Fruit fly (Drosophila melanogaster) whole organism, embryonic: ENCODE data around the gene CG6066.

Source experiments
- Blimp-1 ChIP-seq: fragments of 200-800 bp; sonication (Bioruptor generic); optimal IDR thresholded peaks from 3 replicates; lab custom pipeline; 2018; ENCODE audit warnings: missing biosample characterization, missing genetic modification characterization, mild to moderate bottlenecking, moderate library complexity, missing genetic modification reagents
- Bteb2 ChIP-seq: fragments of 200-800 bp; sonication (Bioruptor generic); optimal IDR thresholded peaks from 2 replicates; lab custom pipeline; 2016; ENCODE audit warnings: missing biosample characterization, missing genetic modification characterization
- CG10147 ChIP-seq: fragments of 200-800 bp; sonication (Bioruptor generic); optimal IDR thresholded peaks from 2 replicates; lab custom pipeline; 2019; ENCODE audit warnings: missing biosample characterization, mild to moderate bottlenecking, missing genetic modification characterization, moderate library complexity
- CG10267 ChIP-seq: fragments of 200-800 bp; sonication (Bioruptor generic); optimal IDR thresholded peaks from 2 replicates; lab custom pipeline; 2018; ENCODE audit warnings: missing biosample characterization, mild to moderate bottlenecking, missing genetic modification characterization, moderate library complexity
- CG10366 ChIP-seq: fragments of 200-800 bp; sonication (Bioruptor generic); IDR thresholded peaks from 2 replicates; pipeline ENCODE4 v1.3.6; 2022; ENCODE audit warnings: missing biosample characterization, missing genetic modification characterization
- CG11093 ChIP-seq: fragments of 200-800 bp; sonication (Bioruptor generic); IDR thresholded peaks from 3 replicates; pipeline ENCODE4 v1.3.6; 2022; ENCODE audit warnings: missing biosample characterization, missing genetic modification characterization
- CG12155 ChIP-seq: fragments of 200-800 bp; sonication (Bioruptor generic); optimal IDR thresholded peaks from 3 replicates; lab custom pipeline; 2016; ENCODE audit warnings: missing biosample characterization, missing genetic modification characterization
- CG12391 ChIP-seq: fragments of 200-800 bp; sonication (Bioruptor generic); optimal IDR thresholded peaks from 3 replicates; lab custom pipeline; 2018; ENCODE audit warnings: missing biosample characterization, mild to moderate bottlenecking, missing genetic modification characterization, moderate library complexity
- CG18476 ChIP-seq: fragments of 200-800 bp; sonication (Bioruptor generic); optimal IDR thresholded peaks from 2 replicates; lab custom pipeline; 2016; ENCODE audit warnings: missing biosample characterization, mild to moderate bottlenecking, missing genetic modification characterization
- CG4404 ChIP-seq: fragments of 200-800 bp; sonication (Bioruptor generic); IDR thresholded peaks from 2 replicates; pipeline ENCODE4 v1.3.6; 2022; ENCODE audit warnings: missing biosample characterization, missing genetic modification characterization
- CG4820 ChIP-seq: fragments of 200-800 bp; sonication (Bioruptor generic); optimal IDR thresholded peaks from 3 replicates; lab custom pipeline; 2016; ENCODE audit warnings: missing biosample characterization, missing genetic modification characterization
- CG7372 ChIP-seq: fragments of 200-800 bp; sonication (Bioruptor generic); IDR thresholded peaks from 2 replicates; pipeline ENCODE4 v1.3.6; 2022; ENCODE audit warnings: missing biosample characterization, missing genetic modification characterization
- CG8089 ChIP-seq: fragments of 200-800 bp; sonication (Bioruptor generic); optimal IDR thresholded peaks from 3 replicates; lab custom pipeline; 2016; ENCODE audit warnings: missing biosample characterization, missing genetic modification characterization
- CG8290 ChIP-seq, 3 experiments: fragments of 200-800 bp; sonication (Bioruptor generic); optimal IDR thresholded peaks; 2 replicates each; lab custom pipeline; 2016 to 2019; ENCODE audit warnings: missing biosample characterization in 3 of 3, missing genetic modification characterization in 3 of 3, mild to moderate bottlenecking in 2 of 3, moderate library complexity in 1 of 3
- CG9437 ChIP-seq: fragments of 200-800 bp; sonication (Bioruptor generic); optimal IDR thresholded peaks from 2 replicates; lab custom pipeline; 2018; ENCODE audit warnings: missing biosample characterization, mild to moderate bottlenecking, missing genetic modification characterization
- CG9727 ChIP-seq: fragments of 200-800 bp; sonication (Bioruptor generic); optimal IDR thresholded peaks from 3 replicates; lab custom pipeline; 2017; ENCODE audit warnings: missing biosample characterization, mild to moderate bottlenecking, missing genetic modification characterization
- CHES-1-like ChIP-seq: fragments of 200-800 bp; sonication (Bioruptor generic); optimal IDR thresholded peaks from 2 replicates; lab custom pipeline; 2016; ENCODE audit warnings: missing biosample characterization, missing genetic modification characterization
- Eip74EF ChIP-seq, 2 experiments: fragments of 200-800 bp in 1 of 2; fragments of >200 bp in 1 of 2; sonication (Bioruptor generic) in 1 of 2; optimal IDR thresholded peaks; 2 replicates each; lab custom pipeline; 2017 to 2019; ENCODE audit warnings: missing biosample characterization in 2 of 2, missing genetic modification characterization in 2 of 2, mild to moderate bottlenecking in 1 of 2, moderate library complexity in 1 of 2
- Elba2 ChIP-seq: fragments of 200-800 bp; sonication (Bioruptor generic); optimal IDR thresholded peaks from 3 replicates; lab custom pipeline; 2016; ENCODE audit warnings: missing biosample characterization, missing genetic modification characterization
- Fer1 ChIP-seq: fragments of 200-800 bp; sonication (Bioruptor generic); optimal IDR thresholded peaks from 2 replicates; lab custom pipeline; 2017; ENCODE audit warnings: missing biosample characterization, mild to moderate bottlenecking, missing genetic modification characterization
- HLH54F ChIP-seq: fragments of 200-800 bp; sonication (Bioruptor generic); optimal IDR thresholded peaks from 3 replicates; lab custom pipeline; 2016; ENCODE audit warnings: missing biosample characterization, missing genetic modification characterization
- Hmr ChIP-seq: fragments of 200-800 bp; sonication (Bioruptor generic); optimal IDR thresholded peaks from 3 replicates; lab custom pipeline; 2017; ENCODE audit warnings: mild to moderate bottlenecking, missing biosample characterization, missing genetic modification reagents, missing genetic modification characterization
- Nf-YB ChIP-seq: fragments of 200-800 bp; sonication (Bioruptor generic); optimal IDR thresholded peaks from 3 replicates; lab custom pipeline; 2019; ENCODE audit warnings: missing biosample characterization, mild to moderate bottlenecking, missing genetic modification characterization, moderate library complexity
- NfI ChIP-seq: fragments of 200-800 bp; sonication (Bioruptor generic); optimal IDR thresholded peaks from 3 replicates; lab custom pipeline; 2018; ENCODE audit warnings: missing biosample characterization, mild to moderate bottlenecking, missing genetic modification characterization, moderate library complexity
- az2 ChIP-seq: fragments of 200-800 bp; sonication (Bioruptor generic); optimal IDR thresholded peaks from 3 replicates; lab custom pipeline; 2016; ENCODE audit warnings: missing biosample characterization, missing genetic modification characterization
- bab2 ChIP-seq: fragments of 200-800 bp; sonication (Bioruptor generic); optimal IDR thresholded peaks from 2 replicates; lab custom pipeline; 2016; ENCODE audit warnings: missing biosample characterization, missing genetic modification characterization
- crp ChIP-seq, 2 experiments: fragments of 200-800 bp; sonication (Bioruptor generic); optimal IDR thresholded peaks; 2 replicates in 1 of 2; 3 replicates in 1 of 2; lab custom pipeline; 2017; ENCODE audit warnings: missing biosample characterization in 2 of 2, missing genetic modification characterization in 2 of 2, mild to moderate bottlenecking in 1 of 2, moderate library complexity in 1 of 2
- dmrt99B ChIP-seq: fragments of 200-800 bp; sonication (Bioruptor generic); optimal IDR thresholded peaks from 2 replicates; lab custom pipeline; 2018; ENCODE audit warnings: missing biosample characterization, mild to moderate bottlenecking, missing genetic modification characterization, moderate library complexity
- dpn ChIP-seq, 2 experiments: fragments of 200-800 bp; sonication (Bioruptor generic); optimal IDR thresholded peaks; 3 replicates each; lab custom pipeline; 2016; ENCODE audit warnings: missing biosample characterization in 2 of 2, missing genetic modification characterization in 2 of 2
- dysf ChIP-seq: fragments of 200-800 bp; sonication (Bioruptor generic); IDR thresholded peaks from 3 replicates; pipeline ENCODE4 v1.3.6; 2022; ENCODE audit warnings: missing biosample characterization, missing genetic modification characterization
- eve ChIP-seq, 2 experiments: fragments of >200 bp; optimal IDR thresholded peaks; 2 replicates each; lab custom pipeline; 2017; ENCODE audit warnings: missing biosample characterization in 2 of 2, missing genetic modification characterization in 2 of 2
- gcm ChIP-seq: fragments of 200-800 bp; sonication (Bioruptor generic); optimal IDR thresholded peaks from 2 replicates; lab custom pipeline; 2019; ENCODE audit warnings: missing biosample characterization, mild to moderate bottlenecking, missing genetic modification characterization, moderate library complexity
- grau ChIP-seq: fragments of 200-800 bp; optimal IDR thresholded peaks from 3 replicates; lab custom pipeline; 2019; ENCODE audit warnings: missing biosample characterization, mild to moderate bottlenecking, missing genetic modification characterization, moderate library complexity
- gsb-n ChIP-seq: fragments of 200-800 bp; sonication (Bioruptor generic); optimal IDR thresholded peaks from 3 replicates; lab custom pipeline; 2018; ENCODE audit warnings: missing biosample characterization, mild to moderate bottlenecking, missing genetic modification characterization
- kah ChIP-seq: fragments of 200-800 bp; sonication (Bioruptor generic); optimal IDR thresholded peaks from 2 replicates; lab custom pipeline; 2018; ENCODE audit warnings: missing biosample characterization, mild to moderate bottlenecking, missing genetic modification characterization
- ken ChIP-seq: fragments of 200-800 bp; sonication (Bioruptor generic); IDR thresholded peaks from 3 replicates; pipeline ENCODE4 v1.3.6; 2022; ENCODE audit warnings: missing biosample characterization, missing genetic modification characterization
- lab ChIP-seq: fragments of 200-800 bp; sonication (Bioruptor generic); optimal IDR thresholded peaks from 3 replicates; lab custom pipeline; 2017; ENCODE audit warnings: missing biosample characterization, missing genetic modification characterization, mild to moderate bottlenecking, moderate library complexity, missing genetic modification reagents
- maf-S ChIP-seq: fragments of 200-800 bp; sonication (Bioruptor generic); optimal IDR thresholded peaks from 2 replicates; lab custom pipeline; 2016; ENCODE audit warnings: missing biosample characterization, missing genetic modification characterization
- nerfin-1 ChIP-seq: fragments of 200-800 bp; sonication (Bioruptor generic); optimal IDR thresholded peaks from 3 replicates; lab custom pipeline; 2019; ENCODE audit warnings: missing biosample characterization, mild to moderate bottlenecking, missing genetic modification characterization, moderate library complexity
- org-1 ChIP-seq: fragments of 200-800 bp; sonication (Bioruptor generic); optimal IDR thresholded peaks from 2 replicates; lab custom pipeline; 2017; ENCODE audit warnings: missing biosample characterization, missing genetic modification characterization
- psq ChIP-seq: fragments of 200-800 bp; sonication (Bioruptor generic); optimal IDR thresholded peaks from 2 replicates; lab custom pipeline; 2017; ENCODE audit warnings: missing biosample characterization, missing genetic modification characterization
- sens ChIP-seq: fragments of 200-800 bp; sonication (Bioruptor generic); peaks from one replicate; lab custom pipeline; 2016; ENCODE audit warnings: missing biosample characterization, missing genetic modification characterization
- sisA ChIP-seq: fragments of 200-800 bp; sonication (Bioruptor generic); IDR thresholded peaks from 2 replicates; pipeline ENCODE4 v1.3.6; 2022; ENCODE audit warnings: missing biosample characterization, missing genetic modification characterization
- so ChIP-seq: fragments of 200-800 bp; sonication (Bioruptor generic); IDR thresholded peaks from 3 replicates; pipeline ENCODE4 v1.3.6; 2022; ENCODE audit warnings: missing biosample characterization, missing genetic modification characterization
- tap ChIP-seq: fragments of 200-800 bp; optimal IDR thresholded peaks from 3 replicates; lab custom pipeline; 2019; ENCODE audit warnings: missing biosample characterization, mild to moderate bottlenecking, missing genetic modification characterization, moderate library complexity
- twi ChIP-seq: fragments of 200-800 bp; optimal IDR thresholded peaks from 2 replicates; lab custom pipeline; 2019; ENCODE audit warnings: missing biosample characterization, mild to moderate bottlenecking, missing genetic modification characterization, moderate library complexity
- tx ChIP-seq: fragments of 200-800 bp; sonication (Bioruptor generic); optimal IDR thresholded peaks from 2 replicates; lab custom pipeline; 2016; ENCODE audit warnings: missing biosample characterization, missing genetic modification characterization
- usp ChIP-seq: fragments of >200 bp; optimal IDR thresholded peaks from 2 replicates; lab custom pipeline; 2017; ENCODE audit warnings: missing biosample characterization, missing genetic modification characterization

Gene CG6066

DNA sequence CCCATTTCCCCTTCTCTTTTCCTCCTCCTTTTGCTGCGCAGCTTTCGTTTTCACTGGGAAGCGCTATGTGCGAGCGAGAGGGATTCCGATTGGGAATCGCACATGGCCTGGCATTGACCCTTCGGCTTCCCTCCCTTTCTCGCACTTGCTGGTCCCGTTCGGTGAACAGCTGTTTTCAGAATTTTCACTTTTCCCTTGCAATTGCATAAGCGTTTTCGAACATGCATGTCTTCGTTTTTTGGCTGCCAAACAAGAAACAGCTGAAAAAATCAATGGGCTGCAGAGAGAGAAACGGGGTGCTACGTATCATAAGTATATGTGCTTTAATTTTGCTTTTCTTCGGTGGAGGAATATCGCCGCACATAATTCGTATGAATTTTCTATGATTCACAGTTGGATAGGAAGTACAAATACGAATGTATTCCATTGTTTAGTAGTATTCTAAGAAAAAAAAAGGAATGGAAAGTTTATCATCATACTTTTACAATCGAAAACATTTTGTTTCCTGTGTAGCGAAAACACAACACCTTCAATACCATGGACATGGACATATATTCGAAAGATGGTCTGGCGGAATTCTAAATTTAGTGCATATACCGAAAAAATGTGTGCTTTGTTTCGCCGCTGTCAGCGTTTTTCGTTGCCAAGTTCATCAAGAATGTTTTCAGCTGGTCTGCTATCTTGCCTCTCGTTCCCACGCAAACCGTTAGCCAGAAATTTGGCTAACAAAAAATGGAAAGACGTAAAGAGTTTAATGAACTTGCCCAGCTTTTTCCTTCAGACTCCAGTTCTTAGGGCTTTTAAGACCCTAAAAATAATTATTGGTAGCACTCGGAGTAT is 35.8 kb upstream of the CG6066 start (continued):
- no peak for TF ChIP-seq so (GFP tag; lab: Robert Waterston, UW)
- peak; percentile 41 for TF ChIP-seq az2 (GFP tag; lab: Kevin White, UChicago)
- TF ChIP-seq CG11093, result no peak
- peak; percentile 30 for TF ChIP-seq HLH54F
- peak; percentile 15 for TF ChIP-seq tx (GFP tag; lab: Kevin White, UChicago)
- peak; percentile 43 for TF ChIP-seq CG9437 (GFP tag; lab: Kevin White, UChicago)
- peak; percentile 65 for TF ChIP-seq grau (tag; lab: Kevin White, UChicago)
- TF ChIP-seq CG8290 (GFP tag; optimal IDR thresholded peaks at IDR 0.05; lab: Kevin White, UChicago), result no peak
- TF ChIP-seq CG8290 (tag; optimal IDR thresholded peaks at IDR 0.05; lab: Kevin White, UChicago), result peak in 1 of 2 experiments; percentile 61
- TF ChIP-seq gcm, result peak; percentile 5
- TF ChIP-seq CG4820 (GFP tag; lab: Kevin White, UChicago), result peak; percentile 16
- TF ChIP-seq Hmr (GFP tag; lab: Kevin White, UChicago), result peak; percentile 58
- TF ChIP-seq maf-S (GFP tag; lab: Kevin White, UChicago), result no peak
- peak; percentile 11 for TF ChIP-seq psq (GFP tag; lab: Kevin White, UChicago)
- peak; percentile 45 for TF ChIP-seq kah (GFP tag; lab: Kevin White, UChicago)
- peak; percentile 57 for TF ChIP-seq bab2 (GFP tag; lab: Kevin White, UChicago)
- no peak for TF ChIP-seq CG12155 (GFP tag; lab: Kevin White, UChicago)
- TF ChIP-seq CG9727 (GFP tag; lab: Kevin White, UChicago), result peak; percentile 49
- TF ChIP-seq CG10147, result peak; percentile 49
- TF ChIP-seq Elba2, result peak; percentile 97
- 0 out of 2 replicates have a peak, but pooled peaks have one; percentile 43 for TF ChIP-seq sisA (GFP tag; lab: Robert Waterston, UW)
- peak; percentile 20 for TF ChIP-seq tap (tag; lab: Kevin White, UChicago)
- TF ChIP-seq CG12391 (tag; lab: Kevin White, UChicago), result peak; percentile 52
- TF ChIP-seq twi (tag; lab: Kevin White, UChicago), result peak; percentile 18
- peak; percentile 23 for TF ChIP-seq nerfin-1
- TF ChIP-seq dmrt99B (tag; lab: Kevin White, UChicago), result peak; percentile 68
- TF ChIP-seq dysf (GFP tag; lab: Robert Waterston, UW), result peak; percentile 67; the same call in 2 of the 3 replicates
- peak; percentile 23 for TF ChIP-seq Fer1
- peak; percentile 54 for TF ChIP-seq lab (GFP tag; lab: Kevin White, UChicago)
- TF ChIP-seq CHES-1-like (GFP tag; lab: Kevin White, UChicago), result peak; percentile 23
- TF ChIP-seq Bteb2 (GFP tag; lab: Kevin White, UChicago), result no peak
- TF ChIP-seq CG8089 (GFP tag; lab: Kevin White, UChicago), result peak; percentile 0
- peak; percentile 34 for TF ChIP-seq org-1
- TF ChIP-seq eve (GFP tag; optimal IDR thresholded peaks at IDR 0.05; lab: Kevin White, UChicago), result no peak
- TF ChIP-seq crp (GFP tag; optimal IDR thresholded peaks at IDR 0.05; lab: Kevin White, UChicago), result peak in 1 of 2 experiments; percentile 63
- TF ChIP-seq CG4404, result no peak
- TF ChIP-seq sens (GFP tag; lab: Kevin White, UChicago), result peak; percentile 83
- TF ChIP-seq CG10366, result 0 out of 2 replicates have a peak, but pooled peaks have one; percentile 18
- TF ChIP-seq CG18476 (GFP tag; lab: Kevin White, UChicago), result no peak
- TF ChIP-seq Nf-YB, result peak; percentile 15
- no peak for TF ChIP-seq ken
- peak in 1 of 2 experiments; percentile 28 for TF ChIP-seq Eip74EF (GFP tag; optimal IDR thresholded peaks at IDR 0.05; lab: Kevin White, UChicago)
- peak in 1 of 2 experiments; percentile 29 for TF ChIP-seq dpn (GFP tag; optimal IDR thresholded peaks at IDR 0.05; lab: Kevin White, UChicago)
- peak; percentile 73 for TF ChIP-seq Blimp-1
- no peak for TF ChIP-seq usp (GFP tag; lab: Kevin White, UChicago)
- peak; percentile 19 for TF ChIP-seq CG10267 (tag; lab: Kevin White, UChicago)
- TF ChIP-seq CG7372, result 0 out of 2 replicates have a peak, but pooled peaks have one; percentile 19
- TF ChIP-seq gsb-n (tag; lab: Kevin White, UChicago), result peak; percentile 6
- TF ChIP-seq NfI (GFP tag; lab: Kevin White, UChicago), result peak; percentile 32
